Worm (Caenorhabditis elegans): Measurements from ENCODE around the gene mrps-18C.

ce11 chrIII:4918906-4919305, 16.5 kb upstream of the mrps-18C start:
- TF ChIP-seq tbx-11 (GFP tag; IDR thresholded peaks at IDR 0.05) = no peak
- TF ChIP-seq F13C5.2 (tag; optimal IDR thresholded peaks at IDR 0.05) = no peak
- no peak for TF ChIP-seq aly-1 (tag; optimal IDR thresholded peaks at IDR 0.05)
- TF ChIP-seq scrt-1 (GFP tag; IDR thresholded peaks at IDR 0.05) = no peak
- no peak for TF ChIP-seq ama-1 (optimal IDR thresholded peaks at IDR 0.05)
- no peak for TF ChIP-seq flt-1 (GFP tag; IDR thresholded peaks at IDR 0.05)
- TF ChIP-seq hmbx-1 (tag; optimal IDR thresholded peaks at IDR 0.05) = no peak
- no peak for TF ChIP-seq ets-7 (tag; optimal IDR thresholded peaks at IDR 0.05)
- no peak for TF ChIP-seq hnd-1 (tag; optimal IDR thresholded peaks at IDR 0.05)
- no peak for TF ChIP-seq ceh-13 (GFP tag; optimal IDR thresholded peaks at IDR 0.05)
- TF ChIP-seq hmg-4 (GFP tag; optimal IDR thresholded peaks at IDR 0.05) = no peak

Data from whole organism, early embryonic.